Fruit fly (Drosophila melanogaster) whole organism, embryonic: Measurements from ENCODE around the gene rictor.

Experiments used
- ATbp ChIP-seq: fragments of 200-800 bp; sonication (Bioruptor generic); optimal IDR thresholded peaks from 2 replicates; lab custom pipeline; 2017; ENCODE audit warnings: missing biosample characterization, mild to moderate bottlenecking, missing genetic modification characterization, missing genetic modification reagents
- Asciz ChIP-seq: fragments of 200-800 bp; sonication (Bioruptor generic); optimal IDR thresholded peaks from 2 replicates; lab custom pipeline; 2017; ENCODE audit warnings: missing biosample characterization, mild to moderate bottlenecking, missing genetic modification characterization, missing genetic modification reagents
- B-H1 ChIP-seq: fragments of 200-800 bp; sonication (Bioruptor generic); IDR thresholded peaks from 3 replicates; pipeline ENCODE4 v1.3.6; 2022; ENCODE audit warnings: missing biosample characterization, missing genetic modification characterization
- Bdp1 ChIP-seq: fragments of 200-800 bp; sonication (Bioruptor generic); optimal IDR thresholded peaks from 3 replicates; lab custom pipeline; 2016; ENCODE audit warnings: missing biosample characterization, missing genetic modification characterization
- CG10565 ChIP-seq: fragments of 200-800 bp; sonication (Bioruptor generic); optimal IDR thresholded peaks from 3 replicates; lab custom pipeline; 2016; ENCODE audit warnings: missing biosample characterization, mild to moderate bottlenecking, missing genetic modification characterization
- CG11695 ChIP-seq: fragments of 200-800 bp; sonication (Bioruptor generic); IDR thresholded peaks from 3 replicates; pipeline ENCODE4 v1.3.6; 2022; ENCODE audit warnings: missing biosample characterization, missing genetic modification characterization
- CG12071 ChIP-seq: fragments of 200-800 bp; sonication (Bioruptor generic); optimal IDR thresholded peaks from 3 replicates; lab custom pipeline; 2018; ENCODE audit warnings: missing biosample characterization, mild to moderate bottlenecking, missing genetic modification characterization
- CG15011 ChIP-seq: fragments of 200-800 bp; sonication (Bioruptor generic); optimal IDR thresholded peaks from 3 replicates; lab custom pipeline; 2018; ENCODE audit warnings: missing biosample characterization, mild to moderate bottlenecking, missing genetic modification characterization
- CG15601 ChIP-seq: fragments of 200-800 bp; sonication (Bioruptor generic); optimal IDR thresholded peaks from 3 replicates; lab custom pipeline; 2019; ENCODE audit warnings: missing biosample characterization, mild to moderate bottlenecking, missing genetic modification characterization, moderate library complexity
- CG16813 ChIP-seq: fragments of 200-800 bp; sonication (Bioruptor generic); IDR thresholded peaks from 3 replicates; pipeline ENCODE4 v1.3.6; 2022; ENCODE audit warnings: missing biosample characterization, missing genetic modification characterization; ENCODE audit not compliant: partially characterized antibody
- CG17802 ChIP-seq: fragments of 200-800 bp; sonication (Bioruptor generic); optimal IDR thresholded peaks from 2 replicates; lab custom pipeline; 2018; ENCODE audit warnings: missing biosample characterization, mild to moderate bottlenecking, missing genetic modification characterization, moderate library complexity
- CG18011 ChIP-seq: fragments of 200-800 bp; sonication (Bioruptor generic); optimal IDR thresholded peaks from 2 replicates; lab custom pipeline; 2017; ENCODE audit warnings: missing biosample characterization, missing genetic modification characterization, mild to moderate bottlenecking, moderate library complexity, missing genotype
- CG18262 ChIP-seq: fragments of 200-800 bp; optimal IDR thresholded peaks from 3 replicates; lab custom pipeline; 2019; ENCODE audit warnings: missing biosample characterization, mild to moderate bottlenecking, missing genetic modification characterization, moderate library complexity
- CG2199 ChIP-seq: fragments of 200-800 bp; sonication (Bioruptor generic); IDR thresholded peaks from 3 replicates; pipeline ENCODE4 v1.3.6; 2022; ENCODE audit warnings: missing biosample characterization, missing genetic modification characterization
- CG3163 ChIP-seq: fragments of 200-800 bp; sonication (Bioruptor generic); optimal IDR thresholded peaks from 3 replicates; lab custom pipeline; 2016; ENCODE audit warnings: missing biosample characterization, missing genetic modification characterization
- CG33557 ChIP-seq: fragments of 200-800 bp; sonication (Bioruptor generic); optimal IDR thresholded peaks from 2 replicates; lab custom pipeline; 2019; ENCODE audit warnings: missing biosample characterization, mild to moderate bottlenecking, missing genetic modification characterization, moderate library complexity
- CG4424 ChIP-seq: fragments of 200-800 bp; sonication (Bioruptor generic); optimal IDR thresholded peaks from 3 replicates; lab custom pipeline; 2016; ENCODE audit warnings: missing biosample characterization, missing genetic modification characterization
- CG5180 ChIP-seq: fragments of 200-800 bp; sonication (Bioruptor generic); optimal IDR thresholded peaks from 3 replicates; lab custom pipeline; 2017; ENCODE audit warnings: missing biosample characterization, missing genetic modification characterization, mild to moderate bottlenecking, moderate library complexity, missing genetic modification reagents
- CG6813 ChIP-seq: fragments of 200-800 bp; sonication (Bioruptor generic); optimal IDR thresholded peaks from 2 replicates; lab custom pipeline; 2017; ENCODE audit warnings: missing biosample characterization, missing genetic modification characterization, mild to moderate bottlenecking, moderate library complexity, missing genetic modification reagents
- CG7357 ChIP-seq: fragments of 200-800 bp; sonication (Bioruptor generic); IDR thresholded peaks from 3 replicates; pipeline ENCODE4 v1.3.6; 2022; ENCODE audit warnings: missing biosample characterization, missing genetic modification characterization
- CG7745 ChIP-seq: fragments of 200-800 bp; sonication (Bioruptor generic); optimal IDR thresholded peaks from 2 replicates; lab custom pipeline; 2018; ENCODE audit warnings: missing biosample characterization, mild to moderate bottlenecking, missing genetic modification characterization, moderate library complexity
- CG7928 ChIP-seq: fragments of 200-800 bp; sonication (Bioruptor generic); optimal IDR thresholded peaks from 2 replicates; lab custom pipeline; 2017; ENCODE audit warnings: missing biosample characterization, mild to moderate bottlenecking, missing genetic modification characterization
- CG8388 ChIP-seq: fragments of 200-800 bp; sonication (Bioruptor generic); optimal IDR thresholded peaks from 2 replicates; lab custom pipeline; 2019; ENCODE audit warnings: missing biosample characterization, mild to moderate bottlenecking, missing genetic modification characterization, moderate library complexity
- CG9437 ChIP-seq: fragments of 200-800 bp; sonication (Bioruptor generic); optimal IDR thresholded peaks from 2 replicates; lab custom pipeline; 2018; ENCODE audit warnings: missing biosample characterization, mild to moderate bottlenecking, missing genetic modification characterization
- Dll ChIP-seq: fragments of 200-800 bp; sonication (Bioruptor generic); IDR thresholded peaks from 4 replicates; pipeline ENCODE4 v1.3.6; 2022; ENCODE audit warnings: missing biosample characterization, missing genetic modification characterization; ENCODE audit not compliant: partially characterized antibody
- E2f2 ChIP-seq: fragments of 200-800 bp; sonication (Bioruptor generic); IDR thresholded peaks from 2 replicates; pipeline ENCODE4 v1.3.6; 2022; ENCODE audit warnings: missing biosample characterization, missing genetic modification characterization
- HHEX ChIP-seq: fragments of 200-800 bp; sonication (Bioruptor generic); optimal IDR thresholded peaks from 3 replicates; lab custom pipeline; 2017; ENCODE audit warnings: missing biosample characterization, mild to moderate bottlenecking, missing genetic modification characterization, missing genetic modification reagents
- HLH3B ChIP-seq: fragments of 200-800 bp; sonication (Bioruptor generic); IDR thresholded peaks from 2 replicates; pipeline ENCODE4 v1.3.6; 2022; ENCODE audit warnings: missing biosample characterization, missing genetic modification characterization
- Hr3 ChIP-seq: fragments of 200-800 bp; sonication (Bioruptor generic); optimal IDR thresholded peaks from 3 replicates; lab custom pipeline; 2016; ENCODE audit warnings: missing biosample characterization, missing genetic modification characterization
- MBD-R2 ChIP-seq: fragments of 200-800 bp; sonication (Bioruptor generic); IDR thresholded peaks from 2 replicates; pipeline ENCODE4 v1.3.6; 2022; ENCODE audit warnings: missing biosample characterization, missing genetic modification characterization
- MESR4 ChIP-seq: fragments of 200-800 bp; sonication (Bioruptor generic); optimal IDR thresholded peaks from 2 replicates; lab custom pipeline; 2018; ENCODE audit warnings: missing biosample characterization, mild to moderate bottlenecking, missing genetic modification characterization, moderate library complexity
- Med ChIP-seq: fragments of 200-800 bp; sonication (Bioruptor generic); peaks from one replicate; lab custom pipeline; 2016; ENCODE audit warnings: missing biosample characterization, missing genetic modification characterization, mild to moderate bottlenecking, inconsistent platforms, moderate library complexity
- Six4 ChIP-seq: fragments of 200-800 bp; sonication (Bioruptor generic); optimal IDR thresholded peaks from 2 replicates; lab custom pipeline; 2016; ENCODE audit warnings: missing biosample characterization, missing genetic modification characterization
- Spps ChIP-seq: fragments of 200-800 bp; sonication (Bioruptor generic); optimal IDR thresholded peaks from 2 replicates; lab custom pipeline; 2018; ENCODE audit warnings: missing biosample characterization, mild to moderate bottlenecking, missing genetic modification characterization
- Taf1 ChIP-seq: fragments of 200-800 bp; sonication (Bioruptor generic); IDR thresholded peaks from 2 replicates; pipeline ENCODE4 v1.3.6; 2022; ENCODE audit warnings: missing biosample characterization, missing genetic modification characterization
- ac ChIP-seq: fragments of 200-800 bp; sonication (Bioruptor generic); optimal IDR thresholded peaks from 3 replicates; lab custom pipeline; 2017; ENCODE audit warnings: missing biosample characterization, mild to moderate bottlenecking, missing genetic modification characterization
- bab2 ChIP-seq: fragments of 200-800 bp; sonication (Bioruptor generic); optimal IDR thresholded peaks from 2 replicates; lab custom pipeline; 2016; ENCODE audit warnings: missing biosample characterization, missing genetic modification characterization
- bcd ChIP-seq: fragments of 200-800 bp; sonication (Bioruptor generic); optimal IDR thresholded peaks from 2 replicates; lab custom pipeline; 2017; ENCODE audit warnings: missing biosample characterization, mild to moderate bottlenecking, missing genetic modification characterization
- caup ChIP-seq: fragments of 200-800 bp; sonication (Bioruptor generic); optimal IDR thresholded peaks from 3 replicates; lab custom pipeline; 2017; ENCODE audit warnings: missing biosample characterization, mild to moderate bottlenecking, missing genetic modification characterization, moderate library complexity; ENCODE audit not compliant: severe bottlenecking
- dm ChIP-seq: fragments of 200-800 bp; sonication (Bioruptor generic); optimal IDR thresholded peaks from 3 replicates; lab custom pipeline; 2016; ENCODE audit warnings: missing biosample characterization, missing genetic modification characterization
- mam ChIP-seq: fragments of 200-800 bp; sonication (Bioruptor generic); optimal IDR thresholded peaks from 3 replicates; lab custom pipeline; 2016; ENCODE audit warnings: missing biosample characterization, missing genetic modification characterization
- repo ChIP-seq: fragments of 200-800 bp; sonication (Bioruptor generic); optimal IDR thresholded peaks from 2 replicates; lab custom pipeline; 2016; ENCODE audit warnings: missing biosample characterization, missing genetic modification characterization
- so ChIP-seq: fragments of 200-800 bp; sonication (Bioruptor generic); IDR thresholded peaks from 3 replicates; pipeline ENCODE4 v1.3.6; 2022; ENCODE audit warnings: missing biosample characterization, missing genetic modification characterization
- stc ChIP-seq: fragments of 200-800 bp; sonication (Bioruptor generic); IDR thresholded peaks from 2 replicates; pipeline ENCODE4 v1.3.6; 2022; ENCODE audit warnings: missing biosample characterization, missing genetic modification characterization
- tin ChIP-seq: fragments of 200-800 bp; sonication (Bioruptor generic); optimal IDR thresholded peaks from 3 replicates; lab custom pipeline; 2016; ENCODE audit warnings: missing biosample characterization, missing genetic modification characterization
- toy ChIP-seq: fragments of 200-800 bp; sonication (Bioruptor generic); IDR thresholded peaks from 2 replicates; pipeline ENCODE4 v1.3.6; 2022; ENCODE audit warnings: missing biosample characterization, missing genetic modification characterization
- twi ChIP-seq: fragments of 200-800 bp; optimal IDR thresholded peaks from 2 replicates; lab custom pipeline; 2019; ENCODE audit warnings: missing biosample characterization, mild to moderate bottlenecking, missing genetic modification characterization, moderate library complexity
- usp ChIP-seq: fragments of >200 bp; optimal IDR thresholded peaks from 2 replicates; lab custom pipeline; 2017; ENCODE audit warnings: missing biosample characterization, missing genetic modification characterization
- wdn ChIP-seq: fragments of 200-800 bp; sonication (Bioruptor generic); IDR thresholded peaks from 2 replicates; pipeline ENCODE4 v1.3.6; 2022; ENCODE audit warnings: missing biosample characterization, missing genetic modification characterization

rictor gene

DNA sequence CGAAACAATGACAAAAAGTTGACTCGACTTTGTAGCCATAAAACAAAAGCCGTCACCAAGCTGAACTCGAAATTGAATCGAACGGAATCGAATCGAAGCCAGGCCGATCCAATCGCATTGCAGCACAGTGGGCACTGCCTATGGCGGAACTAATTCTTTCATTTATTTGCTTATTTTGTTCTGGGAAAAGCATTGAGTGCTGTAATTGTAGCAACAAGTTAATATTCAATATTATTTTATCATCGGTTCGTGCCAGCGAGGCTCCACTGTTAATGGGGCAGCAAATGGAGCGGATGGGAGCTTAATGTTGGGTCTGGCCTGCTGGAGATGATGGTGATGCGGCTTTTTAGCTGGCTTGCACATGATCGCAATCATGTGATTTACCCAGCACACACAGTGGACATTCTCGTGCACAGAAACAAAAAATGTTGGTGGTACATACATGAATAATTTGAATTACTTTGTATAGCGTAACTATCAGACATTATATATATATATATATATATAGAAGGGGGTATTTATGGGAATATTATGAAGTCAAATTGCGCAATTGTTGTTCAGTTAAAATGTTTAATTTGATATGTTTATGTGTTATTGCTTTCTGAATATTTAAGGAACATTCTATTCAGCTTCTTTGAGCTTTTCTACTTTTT is 28.4 kb upstream of the rictor start (continued):
- TF ChIP-seq CG12071 (GFP tag; lab: Kevin White, UChicago) (peak; percentile 92), Asciz (GFP tag; lab: Kevin White, UChicago) (peak; percentile 76), toy (GFP tag; lab: Robert Waterston, UW) (peak; percentile 49; the same call in 1 of the 2 replicates), Six4 (GFP tag; lab: Kevin White, UChicago) (peak; percentile 82), so (peak; percentile 91), dm (GFP tag; lab: Kevin White, UChicago) (peak; percentile 62), CG4424 (peak; percentile 90), ac (GFP tag; lab: Kevin White, UChicago) (peak; percentile 25), Med (GFP tag; lab: Kevin White, UChicago) (peak; percentile 98), HHEX (peak; percentile 82), usp (GFP tag; lab: Kevin White, UChicago) (no peak), wdn (GFP tag; lab: Robert Waterston, UW) (peak; percentile 73), MBD-R2 (GFP tag; lab: Robert Waterston, UW) (peak; percentile 51; the same call in 1 of the 2 replicates), CG18011 (GFP tag; lab: Kevin White, UChicago) (peak; percentile 35), CG7745 (tag; lab: Kevin White, UChicago) (no peak), stc (peak; percentile 87), CG6813 (peak; percentile 82), twi (tag; lab: Kevin White, UChicago) (peak; percentile 67), repo (GFP tag; lab: Kevin White, UChicago) (peak; percentile 84), CG3163 (GFP tag; lab: Kevin White, UChicago) (peak; percentile 61), HLH3B (peak; percentile 93), caup (GFP tag; lab: Kevin White, UChicago) (peak; percentile 70), Bdp1 (peak; percentile 71), Taf1 (0 out of 2 replicates have a peak, but pooled peaks have one; percentile 22), ATbp (peak; percentile 90), CG15011 (GFP tag; lab: Kevin White, UChicago) (peak; percentile 43), mam (peak; percentile 82), tin (GFP tag; lab: Kevin White, UChicago) (peak; percentile 91), CG16813 (GFP tag; lab: Robert Waterston, UW) (no peak), CG7357 (peak; percentile 79; the same call in 2 of the 3 replicates), B-H1 (GFP tag; lab: Robert Waterston, UW) (peak; percentile 89), E2f2 (GFP tag; lab: Robert Waterston, UW) (peak; percentile 68), bab2 (GFP tag; lab: Kevin White, UChicago) (peak; percentile 88), CG33557 (GFP tag; lab: Kevin White, UChicago) (peak; percentile 74), CG15601 (tag; lab: Kevin White, UChicago) (peak; percentile 89), CG9437 (peak; percentile 61), CG8388 (peak; percentile 86), CG7928 (no peak), Hr3 (GFP tag; lab: Kevin White, UChicago) (peak; percentile 77), CG18262 (peak; percentile 79), CG5180 (GFP tag; lab: Kevin White, UChicago) (peak; percentile 77), CG17802 (tag; lab: Kevin White, UChicago) (peak; percentile 76), CG2199 (GFP tag; lab: Robert Waterston, UW) (peak; percentile 92; the same call in 2 of the 3 replicates), MESR4 (GFP tag; lab: Kevin White, UChicago) (peak; percentile 29), Dll (GFP tag; lab: Robert Waterston, UW) (no peak), Spps (peak; percentile 68), CG10565 (GFP tag; lab: Kevin White, UChicago) (peak; percentile 59), bcd (peak; percentile 85), CG11695 (peak; percentile 84)
